Worm (Caenorhabditis elegans) whole organism, mixed stage, embryonic: Measurements from ENCODE around the gene C33D9.3.

ENCODE experiments used
- M03D4.4 ChIP-seq: sonication (generic microtip); optimal IDR thresholded peaks from 2 replicates; lab custom pipeline; 2017; ENCODE audit warnings: mild to moderate bottlenecking, missing genetic modification characterization, missing compliant biosample characterization
- bed-3 ChIP-seq: fragments of 200-800 bp; sonication (Bioruptor generic); optimal IDR thresholded peaks from 3 replicates; lab custom pipeline; 2018; ENCODE audit warnings: mild to moderate bottlenecking, missing genetic modification characterization, moderate library complexity, missing compliant biosample characterization
- blmp-1 ChIP-seq: fragments of 150-350 bp; optimal IDR thresholded peaks from 2 replicates; lab custom pipeline; 2014; ENCODE audit warnings: missing biosample characterization, missing genetic modification characterization
- ceh-39 ChIP-seq: fragments of 150-350 bp; optimal IDR thresholded peaks from 2 replicates; lab custom pipeline; 2014; ENCODE audit warnings: missing biosample characterization, missing genetic modification characterization
- ceh-43 ChIP-seq: fragments of 200-800 bp; sonication (Bioruptor generic); optimal IDR thresholded peaks from 2 replicates; lab custom pipeline; 2018; ENCODE audit warnings: mild to moderate bottlenecking, missing genetic modification characterization, moderate library complexity, missing compliant biosample characterization
- ceh-83 ChIP-seq: fragments of 200-800 bp; sonication (Bioruptor generic); optimal IDR thresholded peaks from 2 replicates; lab custom pipeline; 2018; ENCODE audit warnings: mild to moderate bottlenecking, missing genetic modification characterization, missing compliant biosample characterization
- ces-1 ChIP-seq: fragments of 150-350 bp; optimal IDR thresholded peaks from 2 replicates; lab custom pipeline; 2014; ENCODE audit warnings: missing biosample characterization, missing genetic modification reagents, missing genetic modification characterization
- drap-1 ChIP-seq: fragments of 200-800 bp; sonication (Bioruptor generic); optimal IDR thresholded peaks from 3 replicates; lab custom pipeline; 2018; ENCODE audit warnings: mild to moderate bottlenecking, missing genetic modification characterization, missing compliant biosample characterization
- elt-1 ChIP-seq: sonication (generic microtip); optimal IDR thresholded peaks from 2 replicates; lab custom pipeline; 2017; ENCODE audit warnings: missing genetic modification characterization, mild to moderate bottlenecking, missing compliant biosample characterization, antibody characterized with exemption, moderate library complexity, borderline replicate concordance; ENCODE audit not compliant: insufficient read depth
- elt-3 ChIP-seq: fragments of 150-350 bp; optimal IDR thresholded peaks from 2 replicates; lab custom pipeline; 2014; ENCODE audit warnings: missing biosample characterization, missing genetic modification characterization
- ham-2 ChIP-seq: fragments of 200-800 bp; sonication (Bioruptor generic); optimal IDR thresholded peaks from 2 replicates; lab custom pipeline; 2018; ENCODE audit warnings: mild to moderate bottlenecking, missing genetic modification characterization, missing compliant biosample characterization
- hlh-1 ChIP-seq: fragments of 150-350 bp; optimal IDR thresholded peaks from 2 replicates; lab custom pipeline; 2014; ENCODE audit warnings: missing biosample characterization, missing genetic modification reagents, missing genetic modification characterization
- lin-32 ChIP-seq: fragments of 200-800 bp; sonication (Bioruptor generic); optimal IDR thresholded peaks from 2 replicates; lab custom pipeline; 2018; ENCODE audit warnings: mild to moderate bottlenecking, missing genetic modification characterization, missing compliant biosample characterization
- lsy-2 ChIP-seq: fragments of 150-350 bp; optimal IDR thresholded peaks from 2 replicates; lab custom pipeline; 2014; ENCODE audit warnings: missing biosample characterization, missing genetic modification characterization
- mab-5 ChIP-seq: fragments of 150-350 bp; optimal IDR thresholded peaks from 2 replicates; lab custom pipeline; 2014; ENCODE audit warnings: missing biosample characterization, missing genetic modification characterization
- mls-2 ChIP-seq: sonication (generic microtip); optimal IDR thresholded peaks from 2 replicates; lab custom pipeline; 2016; ENCODE audit warnings: mild to moderate bottlenecking, missing genetic modification characterization, moderate library complexity, missing compliant biosample characterization
- nhr-12 ChIP-seq: fragments of 150-350 bp; optimal IDR thresholded peaks from 2 replicates; lab custom pipeline; 2014; ENCODE audit warnings: missing biosample characterization, missing genetic modification characterization
- nhr-2 ChIP-seq: fragments of 150-350 bp; optimal IDR thresholded peaks from 2 replicates; lab custom pipeline; 2014; ENCODE audit warnings: missing biosample characterization, missing genetic modification characterization
- nhr-237 ChIP-seq: fragments of 150-350 bp; optimal IDR thresholded peaks from 2 replicates; lab custom pipeline; 2014; ENCODE audit warnings: missing biosample characterization, missing genetic modification characterization
- nhr-28 ChIP-seq: fragments of 150-350 bp; optimal IDR thresholded peaks from 2 replicates; lab custom pipeline; 2014; ENCODE audit warnings: missing biosample characterization, missing genetic modification characterization
- pha-4 ChIP-seq: fragments of 150-350 bp; optimal IDR thresholded peaks from 2 replicates; lab custom pipeline; 2018; ENCODE audit warnings: missing biosample characterization, missing genetic modification reagents, missing genetic modification characterization
- sem-2 ChIP-seq: fragments of 200-800 bp; sonication (Bioruptor generic); optimal IDR thresholded peaks from 2 replicates; lab custom pipeline; 2018; ENCODE audit warnings: mild to moderate bottlenecking, missing genetic modification characterization, missing compliant biosample characterization
- tbx-8 ChIP-seq: fragments of 200-800 bp; sonication (Bioruptor generic); optimal IDR thresholded peaks from 2 replicates; lab custom pipeline; 2018; ENCODE audit warnings: mild to moderate bottlenecking, missing genetic modification characterization, moderate library complexity, missing compliant biosample characterization
- unc-39 ChIP-seq: fragments of 150-350 bp; optimal IDR thresholded peaks from 2 replicates; lab custom pipeline; 2014; ENCODE audit warnings: missing biosample characterization, missing genetic modification characterization

The C33D9.3 gene

ce11 chrIV:8825997-8826605 is 33.4 kb upstream of the C33D9.3 start:
- TF ChIP-seq nhr-12 (no peak), ces-1 (no peak), nhr-237 (tag; lab: Kevin White, UChicago) (no peak), lin-32 (GFP tag; lab: Kevin White, UChicago) (no peak), M03D4.4 (tag; lab: Kevin White, UChicago) (no peak), elt-1 (tag; lab: Kevin White, UChicago) (no peak), unc-39 (no peak), pha-4 (tag; lab: Kevin White, UChicago) (no peak), tbx-8 (GFP tag; lab: Kevin White, UChicago) (no peak), hlh-1 (tag; lab: Kevin White, UChicago) (no peak), nhr-28 (tag; lab: Kevin White, UChicago) (no peak), elt-3 (tag; lab: Kevin White, UChicago) (no peak), nhr-2 (no peak)
- TF ChIP-seq, all 35 proteins: peak for 0

- TF ChIP-seq nhr-28 (tag; lab: Kevin White, UChicago) (no peak), ham-2 (GFP tag; lab: Kevin White, UChicago) (peak; percentile 72), elt-1 (tag; lab: Kevin White, UChicago) (peak; percentile 77), nhr-2 (no peak)
- TF ChIP-seq, all 35 proteins: peak for 2
Measured at ce11 chrIV:8824145-8824833, 31.6 kb upstream of the C33D9.3 start, which contains the start of the genes col-117 and col-3. Gene col-117 (minus strand): TSS chrIV:8824195. Gene col-3 (plus strand): TSS chrIV:8824783.

ce11 chrIV:8822598-8822997 is 29.9 kb upstream of the C33D9.3 start:
- no peak for TF ChIP-seq sem-2 (GFP tag; lab: Kevin White, UChicago)
- no peak for TF ChIP-seq nhr-28 (tag; lab: Kevin White, UChicago)
- TF ChIP-seq mls-2 (tag; lab: Kevin White, UChicago): no peak
- TF ChIP-seq mab-5 (tag; lab: Kevin White, UChicago): no peak
- TF ChIP-seq pha-4 (tag; lab: Kevin White, UChicago): no peak

ce11 chrIV:8821147-8821546 is 28.4 kb upstream of the C33D9.3 start, which contains the start of gene T28C6.5:
Gene T28C6.5 (plus strand): TSS chrIV:8821447.
- TF ChIP-seq ces-1: no peak
- TF ChIP-seq, all 35 proteins: peak for 0

- TF ChIP-seq nhr-237 (tag; lab: Kevin White, UChicago) (no peak), lin-32 (GFP tag; lab: Kevin White, UChicago) (no peak), mab-5 (tag; lab: Kevin White, UChicago) (no peak), ham-2 (GFP tag; lab: Kevin White, UChicago) (no peak), hlh-1 (tag; lab: Kevin White, UChicago) (no peak), ceh-83 (GFP tag; lab: Kevin White, UChicago) (no peak), ceh-43 (GFP tag; lab: Kevin White, UChicago) (no peak), blmp-1 (tag; lab: Kevin White, UChicago) (no peak), lsy-2 (tag; lab: Kevin White, UChicago) (no peak)
Measured at ce11 chrIV:8820041-8820440, 27.3 kb upstream of the C33D9.3 start, which contains the start of gene T28C6.3. Gene T28C6.3 (plus strand): TSS chrIV:8820341.

- TF ChIP-seq mls-2 (tag; lab: Kevin White, UChicago) (no peak), bed-3 (GFP tag; lab: Kevin White, UChicago) (no peak), unc-39 (no peak), drap-1 (GFP tag; lab: Kevin White, UChicago) (no peak), nhr-2 (peak; percentile 94), hlh-1 (tag; lab: Kevin White, UChicago) (peak; percentile 10), ceh-39 (peak; percentile 44), elt-1 (tag; lab: Kevin White, UChicago) (no peak)
Measured at ce11 chrIV:8819471-8819870, 26.8 kb upstream of the C33D9.3 start.

- TF ChIP-seq elt-1 (tag; lab: Kevin White, UChicago) (no peak), ces-1 (no peak), lin-32 (GFP tag; lab: Kevin White, UChicago) (no peak)
Measured at ce11 chrIV:8817639-8818038, 24.9 kb upstream of the C33D9.3 start, which contains the start of gene T28C6.10. Gene T28C6.10 (plus strand): TSS chrIV:8817939.
